Worm (Caenorhabditis elegans): ENCODE data around the gene nhr-157.
A peak's percentile ranks its signal among the peaks of the same experiment; 100 is the strongest.

Gene nhr-157

ce11 chrV:3884550-3884949 lies 15.7 kb upstream of the nhr-157 start:
- TF ChIP-seq nhr-77 (tag; optimal IDR thresholded peaks at IDR 0.05) = no peak
- TF ChIP-seq mdl-1 (tag; optimal IDR thresholded peaks at IDR 0.05) = no peak
- no peak for TF ChIP-seq fkh-2 (tag; optimal IDR thresholded peaks at IDR 0.05)
- TF ChIP-seq lsy-12 (tag; optimal IDR thresholded peaks at IDR 0.05) = no peak
- no peak for TF ChIP-seq R02D3.7 (tag; optimal IDR thresholded peaks at IDR 0.05)
- TF ChIP-seq ztf-4 (tag; optimal IDR thresholded peaks at IDR 0.05) = no peak
- no peak for TF ChIP-seq lin-15B (tag; optimal IDR thresholded peaks at IDR 0.05)
- no peak for TF ChIP-seq fos-1 (tag; optimal IDR thresholded peaks at IDR 0.05)
- no peak for TF ChIP-seq nhr-43 (tag; optimal IDR thresholded peaks at IDR 0.05; ENCODE audit: poor library complexity, severe bottlenecking)
- no peak for TF ChIP-seq sea-2 (GFP tag; optimal IDR thresholded peaks at IDR 0.05)

ce11 chrV:3878223-3878622 lies 9.4 kb upstream of the nhr-157 start, which contains the start of gene nhr-159:
TSS of gene nhr-159 (minus strand) at chrV:3878323.
- TF ChIP-seq lin-39 (tag; optimal IDR thresholded peaks at IDR 0.05) (no peak), nhr-67 (tag; optimal IDR thresholded peaks at IDR 0.05) (no peak), fkh-10 (GFP tag; optimal IDR thresholded peaks at IDR 0.05) (no peak), tbx-2 (tag; optimal IDR thresholded peaks at IDR 0.05) (no peak), R02D3.7 (tag; optimal IDR thresholded peaks at IDR 0.05) (no peak), ceh-82 (tag; optimal IDR thresholded peaks at IDR 0.05) (no peak), nhr-23 (tag; optimal IDR thresholded peaks at IDR 0.05) (no peak), unc-39 (tag; optimal IDR thresholded peaks at IDR 0.05) (no peak), nhr-237 (tag; optimal IDR thresholded peaks at IDR 0.05) (no peak), skn-1 (tag; optimal IDR thresholded peaks at IDR 0.05) (no peak), fos-1 (tag; optimal IDR thresholded peaks at IDR 0.05) (no peak)

- TF ChIP-seq R02D3.7 (tag; optimal IDR thresholded peaks at IDR 0.05) (no peak), egl-5 (tag; optimal IDR thresholded peaks at IDR 0.05) (no peak)
Measured at ce11 chrV:3877242-3877641, 8.4 kb upstream of the nhr-157 start.

ce11 chrV:3874102-3874744 lies 5.4 kb upstream of the nhr-157 start, which contains the start of gene nhr-158:
TSS of gene nhr-158 (minus strand) at chrV:3874152.
- TF ChIP-seq elt-1 (tag; optimal IDR thresholded peaks at IDR 0.05) = no peak
- peak; percentile 6 for TF ChIP-seq skn-1 (tag; optimal IDR thresholded peaks at IDR 0.05)

- TF ChIP-seq nhr-11 (tag; optimal IDR thresholded peaks at IDR 0.05) = peak; percentile 81
- no peak for TF ChIP-seq aly-2 (tag; optimal IDR thresholded peaks at IDR 0.05)
Measured at ce11 chrV:3870359-3870758, 1.6 kb upstream of the nhr-157 start.

ce11 chrV:3865273-3865672 lies 3.5 kb downstream of the nhr-157 start:
- TF ChIP-seq nhr-43 (tag; optimal IDR thresholded peaks at IDR 0.05; ENCODE audit: poor library complexity, severe bottlenecking) (no peak), snpc-4 (tag; optimal IDR thresholded peaks at IDR 0.05) (no peak), fkh-10 (GFP tag; optimal IDR thresholded peaks at IDR 0.05) (no peak), elt-1 (tag; optimal IDR thresholded peaks at IDR 0.05) (peak; percentile 58), aly-2 (tag; optimal IDR thresholded peaks at IDR 0.05) (no peak), zag-1 (tag; optimal IDR thresholded peaks at IDR 0.05) (no peak), nhr-25 (tag; optimal IDR thresholded peaks at IDR 0.05) (peak; percentile 42), ztf-4 (tag; optimal IDR thresholded peaks at IDR 0.05) (no peak)

- TF ChIP-seq sea-2 (GFP tag; optimal IDR thresholded peaks at IDR 0.05) (no peak), snpc-4 (tag; optimal IDR thresholded peaks at IDR 0.05) (no peak), nhr-43 (tag; optimal IDR thresholded peaks at IDR 0.05; ENCODE audit: poor library complexity, severe bottlenecking) (no peak)
Measured at ce11 chrV:3862851-3863250, 6.0 kb downstream of the nhr-157 start, which contains the start of gene nhr-187. TSS of gene nhr-187 (minus strand) at chrV:3862951.

- TF ChIP-seq eor-1 (tag; optimal IDR thresholded peaks at IDR 0.05) (no peak), egl-27 (tag; optimal IDR thresholded peaks at IDR 0.05) (no peak), ZK546.5 (tag; optimal IDR thresholded peaks at IDR 0.05) (no peak), elt-1 (tag; optimal IDR thresholded peaks at IDR 0.05) (no peak), skn-1 (tag; optimal IDR thresholded peaks at IDR 0.05) (no peak), ceh-28 (tag; optimal IDR thresholded peaks at IDR 0.05) (no peak)
Measured at ce11 chrV:3860123-3860522, 8.7 kb downstream of the nhr-157 start, which contains the start of gene nhr-189. TSS of gene nhr-189 (minus strand) at chrV:3860243.

Data from whole organism, L3 larva.